Fruit fly (Drosophila melanogaster) whole organism, embryonic: ENCODE results near the gene Vm26Ac.

Experiments used
- Adf1 ChIP-seq: fragments of 200-800 bp; sonication (Bioruptor generic); IDR thresholded peaks from 2 replicates; pipeline ENCODE4 v1.3.6; 2022; ENCODE audit warnings: missing biosample characterization, missing genetic modification characterization
- Bteb2 ChIP-seq: fragments of 200-800 bp; sonication (Bioruptor generic); optimal IDR thresholded peaks from 2 replicates; lab custom pipeline; 2016; ENCODE audit warnings: missing biosample characterization, missing genetic modification characterization
- CG10147 ChIP-seq: fragments of 200-800 bp; sonication (Bioruptor generic); optimal IDR thresholded peaks from 2 replicates; lab custom pipeline; 2019; ENCODE audit warnings: missing biosample characterization, mild to moderate bottlenecking, missing genetic modification characterization, moderate library complexity
- CG11093 ChIP-seq: fragments of 200-800 bp; sonication (Bioruptor generic); IDR thresholded peaks from 3 replicates; pipeline ENCODE4 v1.3.6; 2022; ENCODE audit warnings: missing biosample characterization, missing genetic modification characterization
- CG12236 ChIP-seq: fragments of 200-800 bp; sonication (Bioruptor generic); optimal IDR thresholded peaks from 2 replicates; lab custom pipeline; 2016; ENCODE audit warnings: missing biosample characterization, missing genetic modification characterization
- CG12391 ChIP-seq: fragments of 200-800 bp; sonication (Bioruptor generic); optimal IDR thresholded peaks from 3 replicates; lab custom pipeline; 2018; ENCODE audit warnings: missing biosample characterization, mild to moderate bottlenecking, missing genetic modification characterization, moderate library complexity
- CG12942 ChIP-seq: fragments of 200-800 bp; sonication (Bioruptor generic); optimal IDR thresholded peaks from 3 replicates; lab custom pipeline; 2016; ENCODE audit warnings: missing biosample characterization, missing genetic modification characterization
- CG13624 ChIP-seq: fragments of 200-800 bp; sonication (Bioruptor generic); optimal IDR thresholded peaks from 2 replicates; lab custom pipeline; 2016; ENCODE audit warnings: missing biosample characterization, missing genetic modification characterization
- CG14050 ChIP-seq: fragments of 200-800 bp; sonication (Bioruptor generic); IDR thresholded peaks from 3 replicates; pipeline ENCODE4 v1.3.6; 2022; ENCODE audit warnings: missing biosample characterization, missing genetic modification characterization
- CG14860 ChIP-seq: fragments of 200-800 bp; sonication (Bioruptor generic); IDR thresholded peaks from 3 replicates; pipeline ENCODE4 v1.3.6; 2022; ENCODE audit warnings: missing biosample characterization, missing genetic modification characterization; ENCODE audit not compliant: partially characterized antibody
- CG14965 ChIP-seq: fragments of 200-800 bp; sonication (Bioruptor generic); optimal IDR thresholded peaks from 2 replicates; lab custom pipeline; 2016; ENCODE audit warnings: missing biosample characterization, missing genetic modification characterization, borderline replicate concordance
- CG15479 ChIP-seq: fragments of 200-800 bp; sonication (Bioruptor generic); optimal IDR thresholded peaks from 3 replicates; lab custom pipeline; 2019; ENCODE audit warnings: missing biosample characterization, mild to moderate bottlenecking, missing genetic modification characterization, moderate library complexity
- CG1647 ChIP-seq: fragments of 200-800 bp; sonication (Bioruptor generic); optimal IDR thresholded peaks from 3 replicates; lab custom pipeline; 2016; ENCODE audit warnings: missing biosample characterization, missing genetic modification characterization
- CG17385 ChIP-seq: fragments of 200-800 bp; sonication (Bioruptor generic); optimal IDR thresholded peaks from 3 replicates; lab custom pipeline; 2018; ENCODE audit warnings: missing biosample characterization, mild to moderate bottlenecking, missing genetic modification characterization
- CG17568 ChIP-seq: fragments of 200-800 bp; sonication (Bioruptor generic); optimal IDR thresholded peaks from 2 replicates; lab custom pipeline; 2018; ENCODE audit warnings: missing biosample characterization, mild to moderate bottlenecking, missing genetic modification characterization, moderate library complexity
- CG18619 ChIP-seq: fragments of 200-800 bp; sonication (Bioruptor generic); optimal IDR thresholded peaks from 3 replicates; lab custom pipeline; 2017; ENCODE audit warnings: missing biosample characterization, mild to moderate bottlenecking, missing genetic modification characterization
- CG2129 ChIP-seq: fragments of 200-800 bp; sonication (Bioruptor generic); IDR thresholded peaks from 2 replicates; pipeline ENCODE4 v1.3.6; 2022; ENCODE audit warnings: missing biosample characterization, missing genetic modification characterization; ENCODE audit not compliant: partially characterized antibody
- CG2875 ChIP-seq: fragments of 200-800 bp; sonication (Bioruptor generic); optimal IDR thresholded peaks from 2 replicates; lab custom pipeline; 2017; ENCODE audit warnings: missing biosample characterization, mild to moderate bottlenecking, missing genetic modification characterization, missing genetic modification reagents
- CG34224 ChIP-seq: fragments of 200-800 bp; sonication (Bioruptor generic); IDR thresholded peaks from 3 replicates; pipeline ENCODE4 v1.3.6; 2022; ENCODE audit warnings: missing biosample characterization, missing genetic modification characterization; ENCODE audit not compliant: partially characterized antibody
- CG3726 ChIP-seq: fragments of 200-800 bp; sonication (Bioruptor generic); IDR thresholded peaks from 3 replicates; pipeline ENCODE4, ENCODE4 v1.3.6; 2022; ENCODE audit warnings: missing biosample characterization, missing genetic modification characterization
- CG43689 ChIP-seq: fragments of 200-800 bp; sonication (Bioruptor generic); IDR thresholded peaks from 2 replicates; pipeline ENCODE4 v1.3.6; 2022; ENCODE audit warnings: missing biosample characterization, missing genetic modification characterization
- CG6254 ChIP-seq: fragments of 200-800 bp; sonication (Bioruptor generic); optimal IDR thresholded peaks from 3 replicates; lab custom pipeline; 2017; ENCODE audit warnings: mild to moderate bottlenecking, missing biosample characterization, missing genetic modification reagents, missing genetic modification characterization
- CG6813 ChIP-seq: fragments of 200-800 bp; sonication (Bioruptor generic); optimal IDR thresholded peaks from 2 replicates; lab custom pipeline; 2017; ENCODE audit warnings: missing biosample characterization, missing genetic modification characterization, mild to moderate bottlenecking, moderate library complexity, missing genetic modification reagents
- CG7372 ChIP-seq: fragments of 200-800 bp; sonication (Bioruptor generic); IDR thresholded peaks from 2 replicates; pipeline ENCODE4 v1.3.6; 2022; ENCODE audit warnings: missing biosample characterization, missing genetic modification characterization
- CG7928 ChIP-seq: fragments of 200-800 bp; sonication (Bioruptor generic); optimal IDR thresholded peaks from 2 replicates; lab custom pipeline; 2017; ENCODE audit warnings: missing biosample characterization, mild to moderate bottlenecking, missing genetic modification characterization
- CG9817 ChIP-seq: fragments of 200-800 bp; sonication (Bioruptor generic); optimal IDR thresholded peaks from 2 replicates; lab custom pipeline; 2018; ENCODE audit warnings: missing biosample characterization, mild to moderate bottlenecking, missing genetic modification characterization, moderate library complexity
- CG9876 ChIP-seq: fragments of 200-800 bp; sonication (Bioruptor generic); optimal IDR thresholded peaks from 2 replicates; lab custom pipeline; 2016; ENCODE audit warnings: missing biosample characterization, missing genetic modification characterization
- Camta ChIP-seq: fragments of 200-800 bp; sonication (Bioruptor generic); optimal IDR thresholded peaks from 2 replicates; lab custom pipeline; 2016; ENCODE audit warnings: missing biosample characterization, missing genetic modification characterization
- D19A ChIP-seq: fragments of 200-800 bp; optimal IDR thresholded peaks from 3 replicates; lab custom pipeline; 2019; ENCODE audit warnings: missing biosample characterization, mild to moderate bottlenecking, missing genetic modification characterization, moderate library complexity
- D19B ChIP-seq: fragments of 200-800 bp; sonication (Bioruptor generic); optimal IDR thresholded peaks from 2 replicates; lab custom pipeline; 2017; ENCODE audit warnings: missing biosample characterization, mild to moderate bottlenecking, missing genetic modification characterization
- Dek ChIP-seq: fragments of 200-800 bp; sonication (Bioruptor generic); optimal IDR thresholded peaks from 3 replicates; lab custom pipeline; 2019; ENCODE audit warnings: missing biosample characterization, mild to moderate bottlenecking, missing genetic modification characterization, moderate library complexity
- Drgx ChIP-seq: fragments of 200-800 bp; sonication (Bioruptor generic); IDR thresholded peaks from 2 replicates; pipeline ENCODE4 v1.3.6; 2022; ENCODE audit warnings: missing biosample characterization, missing genetic modification characterization
- Gsc ChIP-seq: fragments of 200-800 bp; sonication (Bioruptor generic); IDR thresholded peaks from 2 replicates; pipeline ENCODE4 v1.3.6; 2022; ENCODE audit warnings: missing biosample characterization, missing genetic modification characterization
- Hsf ChIP-seq: fragments of 200-800 bp; sonication (Bioruptor generic); optimal IDR thresholded peaks from 3 replicates; lab custom pipeline; 2016; ENCODE audit warnings: missing biosample characterization, missing genetic modification characterization
- Lhr ChIP-seq: fragments of 200-800 bp; sonication (Bioruptor generic); optimal IDR thresholded peaks from 3 replicates; lab custom pipeline; 2017; ENCODE audit warnings: mild to moderate bottlenecking, missing biosample characterization, missing genetic modification reagents, missing genetic modification characterization
- Mad ChIP-seq: fragments of 200-800 bp; sonication (Bioruptor generic); optimal IDR thresholded peaks from 2 replicates; lab custom pipeline; 2016; ENCODE audit warnings: missing biosample characterization, missing genetic modification characterization
- amos ChIP-seq: fragments of 200-800 bp; sonication (Bioruptor generic); IDR thresholded peaks from 2 replicates; pipeline ENCODE4 v1.3.6; 2022; ENCODE audit warnings: missing biosample characterization, missing genetic modification characterization; ENCODE audit not compliant: partially characterized antibody
- ato ChIP-seq: fragments of 200-800 bp; sonication (Bioruptor generic); IDR thresholded peaks from 2 replicates; pipeline ENCODE4 v1.3.6; 2022; ENCODE audit warnings: missing biosample characterization, missing genetic modification characterization; ENCODE audit not compliant: partially characterized antibody
- ci ChIP-seq: fragments of 200-800 bp; sonication (Bioruptor generic); IDR thresholded peaks from 3 replicates; pipeline ENCODE4 v1.3.6; 2022; ENCODE audit warnings: missing biosample characterization, missing genetic modification characterization
- disco-r ChIP-seq: fragments of 200-800 bp; sonication (Bioruptor generic); optimal IDR thresholded peaks from 2 replicates; lab custom pipeline; 2016; ENCODE audit warnings: missing biosample characterization, missing genetic modification characterization
- dmrt11E ChIP-seq: fragments of 200-800 bp; sonication (Bioruptor generic); optimal IDR thresholded peaks from 3 replicates; lab custom pipeline; 2018; ENCODE audit warnings: missing biosample characterization, mild to moderate bottlenecking, missing genetic modification characterization, moderate library complexity
- fu2 ChIP-seq: fragments of 200-800 bp; sonication (Bioruptor generic); optimal IDR thresholded peaks from 2 replicates; lab custom pipeline; 2016; ENCODE audit warnings: missing biosample characterization, missing genetic modification characterization
- gsb ChIP-seq: fragments of 200-800 bp; sonication (Bioruptor generic); IDR thresholded peaks from 2 replicates; pipeline ENCODE4 v1.3.6; 2022; ENCODE audit warnings: missing biosample characterization, missing genetic modification characterization
- gsb-n ChIP-seq: fragments of 200-800 bp; sonication (Bioruptor generic); optimal IDR thresholded peaks from 3 replicates; lab custom pipeline; 2018; ENCODE audit warnings: missing biosample characterization, mild to moderate bottlenecking, missing genetic modification characterization
- pho ChIP-seq: fragments of 200-800 bp; sonication (Bioruptor generic); optimal IDR thresholded peaks from 2 replicates; lab custom pipeline; 2016; ENCODE audit warnings: missing biosample characterization, missing genetic modification characterization
- psq ChIP-seq: fragments of 200-800 bp; sonication (Bioruptor generic); optimal IDR thresholded peaks from 2 replicates; lab custom pipeline; 2017; ENCODE audit warnings: missing biosample characterization, missing genetic modification characterization
- rib ChIP-seq: fragments of 200-800 bp; sonication (Bioruptor generic); IDR thresholded peaks from 2 replicates; pipeline ENCODE4 v1.3.6; 2022; ENCODE audit warnings: missing biosample characterization, missing genetic modification characterization
- run ChIP-seq: fragments of 200-800 bp; sonication (Bioruptor generic); optimal IDR thresholded peaks from 3 replicates; lab custom pipeline; 2018; ENCODE audit warnings: missing biosample characterization, mild to moderate bottlenecking, missing genetic modification characterization
- stc ChIP-seq: fragments of 200-800 bp; sonication (Bioruptor generic); IDR thresholded peaks from 2 replicates; pipeline ENCODE4 v1.3.6; 2022; ENCODE audit warnings: missing biosample characterization, missing genetic modification characterization
- tna ChIP-seq: fragments of 200-800 bp; sonication (Bioruptor generic); IDR thresholded peaks from 2 replicates; pipeline ENCODE4 v1.3.6; 2022; ENCODE audit warnings: missing biosample characterization, missing genetic modification characterization; ENCODE audit not compliant: partially characterized antibody
- unpg ChIP-seq: fragments of 200-800 bp; sonication (Bioruptor generic); optimal IDR thresholded peaks from 3 replicates; lab custom pipeline; 2018; ENCODE audit warnings: missing biosample characterization, mild to moderate bottlenecking, missing genetic modification characterization, moderate library complexity

Vm26Ac gene

dm6 chr2L:5986094-5986493, 27.7 kb upstream of the Vm26Ac start, which contains the start of gene ifc:
Gene ifc, plus strand, starts transcription at chr2L:5986348.
- no peak for TF ChIP-seq Adf1 (GFP tag; lab: Robert Waterston, UW)
- TF ChIP-seq CG6813 (GFP tag; lab: Kevin White, UChicago), result no peak
- no peak for TF ChIP-seq psq (GFP tag; lab: Kevin White, UChicago)
- peak; percentile 34 for TF ChIP-seq D19A (tag; lab: Kevin White, UChicago)
- TF ChIP-seq Drgx (GFP tag; lab: Robert Waterston, UW), result no peak
- TF ChIP-seq run (tag; lab: Kevin White, UChicago), result peak; percentile 22
- TF ChIP-seq CG9817 (tag; lab: Kevin White, UChicago), result peak; percentile 68
- TF ChIP-seq stc, result no peak
- no peak for TF ChIP-seq CG43689 (GFP tag; lab: Robert Waterston, UW)
- TF ChIP-seq Bteb2 (GFP tag; lab: Kevin White, UChicago), result peak; percentile 47
- peak; percentile 51 for TF ChIP-seq Mad (GFP tag; lab: Kevin White, UChicago)
- TF ChIP-seq ato, result no peak
- TF ChIP-seq Lhr (GFP tag; lab: Kevin White, UChicago), result peak; percentile 93
- no peak for TF ChIP-seq CG12236 (GFP tag; lab: Kevin White, UChicago)
- no peak for TF ChIP-seq CG14965 (GFP tag; lab: Kevin White, UChicago)
- peak; percentile 42 for TF ChIP-seq unpg (GFP tag; lab: Kevin White, UChicago)
- peak; percentile 81 for TF ChIP-seq CG13624 (GFP tag; lab: Kevin White, UChicago)
- no peak for TF ChIP-seq Gsc (GFP tag; lab: Robert Waterston, UW)
- TF ChIP-seq tna, result no peak
- no peak for TF ChIP-seq CG15479
- peak; percentile 98 for TF ChIP-seq CG7928
- peak; percentile 37 for TF ChIP-seq CG1647 (GFP tag; lab: Kevin White, UChicago)
- no peak for TF ChIP-seq CG11093 (GFP tag; lab: Robert Waterston, UW)
- TF ChIP-seq CG2875 (GFP tag; lab: Kevin White, UChicago), result no peak
- TF ChIP-seq CG7372 (GFP tag; lab: Robert Waterston, UW), result no peak
- TF ChIP-seq CG14860, result no peak
- TF ChIP-seq gsb, result no peak
- peak; percentile 74 for TF ChIP-seq CG12391 (tag; lab: Kevin White, UChicago)
- TF ChIP-seq CG6254 (GFP tag; lab: Kevin White, UChicago), result peak; percentile 0
- peak; percentile 37 for TF ChIP-seq CG18619 (GFP tag; lab: Kevin White, UChicago)
- TF ChIP-seq CG9876, result peak; percentile 63
- TF ChIP-seq disco-r (GFP tag; lab: Kevin White, UChicago), result peak; percentile 19
- TF ChIP-seq CG14050 (GFP tag; lab: Robert Waterston, UW), result no peak
- no peak for TF ChIP-seq CG17568 (GFP tag; lab: Kevin White, UChicago)
- peak; percentile 32 for TF ChIP-seq dmrt11E
- peak; percentile 71 for TF ChIP-seq Camta (GFP tag; lab: Kevin White, UChicago)
- no peak for TF ChIP-seq CG10147
- no peak for TF ChIP-seq CG34224 (GFP tag; lab: Robert Waterston, UW)
- TF ChIP-seq rib (GFP tag; lab: Robert Waterston, UW), result no peak
- TF ChIP-seq CG17385 (GFP tag; lab: Kevin White, UChicago), result peak; percentile 35
- peak; percentile 45 for TF ChIP-seq CG12942 (GFP tag; lab: Kevin White, UChicago)
- no peak for TF ChIP-seq CG3726
- peak; percentile 35 for TF ChIP-seq pho (GFP tag; lab: Kevin White, UChicago)
- no peak for TF ChIP-seq CG2129 (GFP tag; lab: Robert Waterston, UW)
- peak; percentile 55 for TF ChIP-seq Hsf
- TF ChIP-seq Dek, result peak; percentile 63
- peak; percentile 15 for TF ChIP-seq gsb-n (tag; lab: Kevin White, UChicago)
- TF ChIP-seq ci (GFP tag; lab: Robert Waterston, UW), result no peak
- no peak for TF ChIP-seq amos (GFP tag; lab: Robert Waterston, UW)
- TF ChIP-seq D19B (GFP tag; lab: Kevin White, UChicago), result peak; percentile 21
- peak; percentile 53 for TF ChIP-seq fu2 (GFP tag; lab: Kevin White, UChicago)
